Worm (Caenorhabditis elegans) whole organism, late embryonic: ENCODE results near the gene T27A1.2.

Experiments
- C08G9.2 ChIP-seq: sonication (generic microtip); optimal IDR thresholded peaks from 2 replicates; lab custom pipeline; 2016; ENCODE audit warnings: mild to moderate bottlenecking, missing genetic modification characterization, moderate library complexity, missing compliant biosample characterization
- C38D4.7 ChIP-seq: fragments of 200-800 bp; sonication (Bioruptor generic); optimal IDR thresholded peaks from 2 replicates; lab custom pipeline; 2018; ENCODE audit warnings: mild to moderate bottlenecking, missing genetic modification characterization, moderate library complexity, missing compliant biosample characterization
- F13H6.1 ChIP-seq: sonication (generic microtip); optimal IDR thresholded peaks from 2 replicates; lab custom pipeline; 2016; ENCODE audit warnings: missing genetic modification characterization, missing compliant biosample characterization
- K02D7.2 ChIP-seq: sonication (generic microtip); optimal IDR thresholded peaks from 2 replicates; lab custom pipeline; 2017; ENCODE audit warnings: mild to moderate bottlenecking, missing genetic modification characterization, missing compliant biosample characterization
- K09A11.1 ChIP-seq: sonication (generic microtip); optimal IDR thresholded peaks from 2 replicates; lab custom pipeline; 2017; ENCODE audit warnings: antibody characterized with exemption, mild to moderate bottlenecking, missing genetic modification characterization, missing compliant biosample characterization; ENCODE audit not compliant: insufficient read depth
- Y22D7AL.16 ChIP-seq: sonication (generic microtip); optimal IDR thresholded peaks from 2 replicates; lab custom pipeline; 2016; ENCODE audit warnings: missing genetic modification characterization, missing compliant biosample characterization
- ahr-1 ChIP-seq: sonication (generic microtip); optimal IDR thresholded peaks from 2 replicates; lab custom pipeline; 2016; ENCODE audit warnings: missing genetic modification characterization, missing compliant biosample characterization
- ama-1 ChIP-seq: fragments of 150-350 bp; optimal IDR thresholded peaks from 2 replicates; lab custom pipeline; 2014
- ceh-14 ChIP-seq: sonication (generic microtip); optimal IDR thresholded peaks from 2 replicates; lab custom pipeline; 2016; ENCODE audit warnings: missing genotype, missing genetic modification characterization, missing compliant biosample characterization
- ceh-19 ChIP-seq: fragments of 200-800 bp; sonication (Bioruptor generic); optimal IDR thresholded peaks from 2 replicates; lab custom pipeline; 2018; ENCODE audit warnings: mild to moderate bottlenecking, missing genetic modification characterization, missing compliant biosample characterization
- ceh-22 ChIP-seq: sonication (generic microtip); optimal IDR thresholded peaks from 2 replicates; lab custom pipeline; 2017; ENCODE audit warnings: missing biosample characterization, missing genetic modification characterization
- ceh-30 ChIP-seq: fragments of 150-350 bp; optimal IDR thresholded peaks from 2 replicates; lab custom pipeline; 2014; ENCODE audit warnings: missing biosample characterization, missing genetic modification characterization
- ceh-31 ChIP-seq: sonication (generic microtip); optimal IDR thresholded peaks from 2 replicates; lab custom pipeline; 2016; ENCODE audit warnings: missing genetic modification characterization, missing compliant biosample characterization
- ceh-48 ChIP-seq: sonication (generic microtip); optimal IDR thresholded peaks from 2 replicates; lab custom pipeline; 2016; ENCODE audit warnings: missing genetic modification characterization, inconsistent platforms, missing compliant biosample characterization
- ceh-6 ChIP-seq: fragments of 200-800 bp; sonication (Bioruptor generic); optimal IDR thresholded peaks from 2 replicates; lab custom pipeline; 2018; ENCODE audit warnings: mild to moderate bottlenecking, missing genetic modification characterization, missing compliant biosample characterization
- che-1 ChIP-seq: sonication (generic microtip); optimal IDR thresholded peaks from 2 replicates; lab custom pipeline; 2016; ENCODE audit warnings: mild to moderate bottlenecking, missing genetic modification characterization, missing compliant biosample characterization
- dmd-4 ChIP-seq: sonication (generic microtip); optimal IDR thresholded peaks from 2 replicates; lab custom pipeline; 2016; ENCODE audit warnings: borderline replicate concordance, missing genetic modification characterization, missing compliant biosample characterization
- elt-2 ChIP-seq: sonication (generic microtip); optimal IDR thresholded peaks from 2 replicates; lab custom pipeline; 2016; ENCODE audit warnings: missing genetic modification reagents, missing genetic modification characterization, missing compliant biosample characterization
- eyg-1 ChIP-seq: sonication (generic microtip); optimal IDR thresholded peaks from 2 replicates; lab custom pipeline; 2016; ENCODE audit warnings: missing genotype, missing genetic modification characterization, missing compliant biosample characterization
- fax-1 ChIP-seq: sonication (generic microtip); optimal IDR thresholded peaks from 2 replicates; lab custom pipeline; 2016; ENCODE audit warnings: missing genotype, missing genetic modification characterization, missing compliant biosample characterization
- fkh-10 ChIP-seq: fragments of 150-350 bp; optimal IDR thresholded peaks from 2 replicates; lab custom pipeline; 2014; ENCODE audit warnings: missing biosample characterization, missing genetic modification reagents, missing genetic modification characterization
- gmeb-2 ChIP-seq: sonication (generic microtip); optimal IDR thresholded peaks from 2 replicates; lab custom pipeline; 2016; ENCODE audit warnings: missing genetic modification characterization, inconsistent platforms, missing compliant biosample characterization
- hlh-13 ChIP-seq: fragments of 200-800 bp; sonication (Bioruptor generic); optimal IDR thresholded peaks from 2 replicates; lab custom pipeline; 2018; ENCODE audit warnings: mild to moderate bottlenecking, missing genetic modification characterization, missing compliant biosample characterization
- hlh-15 ChIP-seq: sonication (generic microtip); optimal IDR thresholded peaks from 2 replicates; lab custom pipeline; 2016; ENCODE audit warnings: missing genetic modification characterization, missing compliant biosample characterization
- hlh-6 ChIP-seq: sonication (generic microtip); optimal IDR thresholded peaks from 2 replicates; lab custom pipeline; 2016; ENCODE audit warnings: missing genotype, missing genetic modification characterization, missing compliant biosample characterization
- hlh-8 ChIP-seq: sonication (generic microtip); optimal IDR thresholded peaks from 2 replicates; lab custom pipeline; 2016; ENCODE audit warnings: missing genotype, missing genetic modification characterization, missing compliant biosample characterization
- lim-6 ChIP-seq: sonication (generic microtip); optimal IDR thresholded peaks from 2 replicates; lab custom pipeline; 2016; ENCODE audit warnings: missing genetic modification characterization, missing compliant biosample characterization
- lin-11 ChIP-seq: fragments of 200-800 bp; sonication (Bioruptor generic); optimal IDR thresholded peaks from 2 replicates; lab custom pipeline; 2018; ENCODE audit warnings: mild to moderate bottlenecking, missing genetic modification characterization, missing compliant biosample characterization
- mec-3 ChIP-seq: sonication (generic microtip); optimal IDR thresholded peaks from 2 replicates; lab custom pipeline; 2016; ENCODE audit warnings: borderline replicate concordance, missing genetic modification characterization, missing compliant biosample characterization
- nfya-1 ChIP-seq: sonication (generic microtip); optimal IDR thresholded peaks from 2 replicates; lab custom pipeline; 2017; ENCODE audit warnings: missing genetic modification characterization, mild to moderate bottlenecking, missing compliant biosample characterization, antibody characterized with exemption, moderate library complexity
- npax-4 ChIP-seq: sonication (generic microtip); optimal IDR thresholded peaks from 2 replicates; lab custom pipeline; 2016; ENCODE audit warnings: missing genetic modification characterization, missing compliant biosample characterization
- odd-2 ChIP-seq: sonication (generic microtip); optimal IDR thresholded peaks from 2 replicates; lab custom pipeline; 2017; ENCODE audit warnings: antibody characterized with exemption, mild to moderate bottlenecking, missing genetic modification characterization, missing compliant biosample characterization
- pag-3 ChIP-seq: sonication (generic microtip); optimal IDR thresholded peaks from 2 replicates; lab custom pipeline; 2016; ENCODE audit warnings: missing compliant biosample characterization, missing genetic modification characterization, borderline replicate concordance
- pat-9 ChIP-seq: fragments of 200-800 bp; sonication (Bioruptor generic); optimal IDR thresholded peaks from 2 replicates; lab custom pipeline; 2018; ENCODE audit warnings: mild to moderate bottlenecking, missing genetic modification characterization, moderate library complexity, missing compliant biosample characterization
- pax-1 ChIP-seq: fragments of 150-350 bp; optimal IDR thresholded peaks from 2 replicates; lab custom pipeline; 2014; ENCODE audit warnings: missing biosample characterization, missing genetic modification characterization
- pha-4 ChIP-seq: fragments of 150-350 bp; optimal IDR thresholded peaks from 2 replicates; lab custom pipeline; 2018; ENCODE audit warnings: missing biosample characterization, missing genetic modification reagents, missing genetic modification characterization
- pqm-1 ChIP-seq: sonication (generic microtip); optimal IDR thresholded peaks from 2 replicates; lab custom pipeline; 2016; ENCODE audit warnings: missing genetic modification characterization, missing compliant biosample characterization
- ref-2 ChIP-seq: sonication (generic microtip); optimal IDR thresholded peaks from 2 replicates; lab custom pipeline; 2016; ENCODE audit warnings: missing genetic modification characterization, missing compliant biosample characterization
- rnt-1 ChIP-seq: sonication (generic microtip); optimal IDR thresholded peaks from 2 replicates; lab custom pipeline; 2016; ENCODE audit warnings: missing genetic modification characterization, missing compliant biosample characterization
- sdc-2 ChIP-seq: sonication (generic microtip); optimal IDR thresholded peaks from 2 replicates; lab custom pipeline; 2016; ENCODE audit warnings: missing genotype, missing genetic modification characterization, missing compliant biosample characterization
- sox-2 ChIP-seq: fragments of 200-800 bp; sonication (Bioruptor generic); IDR thresholded peaks from 2 replicates; pipeline ENCODE4 v1.3.6; 2022; ENCODE audit warnings: missing genetic modification reagents, missing genetic modification characterization, missing compliant biosample characterization
- sox-4 ChIP-seq: sonication (generic microtip); optimal IDR thresholded peaks from 2 replicates; lab custom pipeline; 2017; ENCODE audit warnings: mild to moderate bottlenecking, missing genetic modification characterization, inconsistent platforms, missing compliant biosample characterization
- tbx-2 ChIP-seq: sonication (generic microtip); optimal IDR thresholded peaks from 2 replicates; lab custom pipeline; 2016; ENCODE audit warnings: missing genetic modification characterization, missing compliant biosample characterization
- tbx-7 ChIP-seq: sonication (generic microtip); optimal IDR thresholded peaks from 2 replicates; lab custom pipeline; 2016; ENCODE audit warnings: missing genotype, missing genetic modification characterization, missing compliant biosample characterization
- ttx-3 ChIP-seq: sonication (generic microtip); optimal IDR thresholded peaks from 2 replicates; lab custom pipeline; 2016; ENCODE audit warnings: missing genetic modification reagents, missing genetic modification characterization, missing compliant biosample characterization
- unc-42 ChIP-seq: sonication (generic microtip); optimal IDR thresholded peaks from 2 replicates; lab custom pipeline; 2016; ENCODE audit warnings: missing genotype, missing genetic modification characterization, missing compliant biosample characterization
- unc-55 ChIP-seq: sonication (generic microtip); optimal IDR thresholded peaks from 2 replicates; lab custom pipeline; 2017; ENCODE audit warnings: missing biosample characterization, missing genetic modification reagents, missing genetic modification characterization
- ztf-16 ChIP-seq: sonication (generic microtip); optimal IDR thresholded peaks from 2 replicates; lab custom pipeline; 2017; ENCODE audit warnings: missing genetic modification characterization, missing compliant biosample characterization

Gene T27A1.2

DNA sequence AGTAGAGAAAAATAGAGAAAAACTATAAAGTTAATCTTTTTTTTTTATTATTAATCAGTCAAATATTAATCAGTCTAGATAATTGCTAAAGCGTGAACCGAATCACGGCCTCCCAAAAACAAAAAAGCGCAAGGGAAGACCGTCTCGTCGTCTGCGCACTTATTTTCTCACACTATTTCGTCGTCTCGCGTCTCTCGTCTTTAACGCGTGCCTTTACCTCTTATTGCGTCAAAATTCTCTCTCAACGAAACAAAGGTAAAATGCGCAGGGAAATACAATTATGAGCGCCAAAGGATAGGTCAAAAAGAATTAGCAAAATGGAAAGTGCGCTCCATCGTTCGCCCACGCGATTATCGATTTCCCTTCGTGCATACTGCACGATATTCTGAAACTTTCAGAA is 30.6 kb downstream of the T27A1.2 start:
- TF ChIP-seq tbx-2 (tag; lab: Kevin White, UChicago), result no peak
- TF ChIP-seq ahr-1 (tag; lab: Kevin White, UChicago), result no peak
- no peak for TF ChIP-seq hlh-6 (tag; lab: Kevin White, UChicago)
- no peak for TF ChIP-seq ceh-48
- no peak for TF ChIP-seq tbx-7 (tag; lab: Kevin White, UChicago)
- no peak for TF ChIP-seq pha-4
- TF ChIP-seq lim-6 (tag; lab: Kevin White, UChicago), result no peak
- TF ChIP-seq fax-1 (tag; lab: Kevin White, UChicago), result no peak
- TF ChIP-seq sox-2 (GFP tag; lab: Robert Waterston, UW), result no peak; the same call in 1 of the 2 replicates
- TF ChIP-seq sox-4 (tag; lab: Kevin White, UChicago), result no peak
- TF ChIP-seq ceh-22 (tag; lab: Kevin White, UChicago), result no peak
- no peak for TF ChIP-seq C08G9.2 (tag; lab: Kevin White, UChicago)
- no peak for TF ChIP-seq unc-55 (GFP tag; lab: Kevin White, UChicago)
- TF ChIP-seq ceh-14 (tag; lab: Kevin White, UChicago), result no peak
- TF ChIP-seq mec-3, result no peak
- no peak for TF ChIP-seq npax-4 (tag; lab: Kevin White, UChicago)
- TF ChIP-seq ceh-6 (GFP tag; lab: Kevin White, UChicago), result no peak
- TF ChIP-seq pat-9, result no peak
- no peak for TF ChIP-seq ama-1 (lab: Kevin White, UChicago)
- no peak for TF ChIP-seq hlh-15
- no peak for TF ChIP-seq F13H6.1 (tag; lab: Kevin White, UChicago)
- no peak for TF ChIP-seq hlh-13
- TF ChIP-seq unc-42 (tag; lab: Kevin White, UChicago), result peak; percentile 46
- TF ChIP-seq ceh-31 (tag; lab: Kevin White, UChicago), result peak; percentile 25
- TF ChIP-seq pax-1, result peak; percentile 22
- TF ChIP-seq pag-3, result no peak
- TF ChIP-seq eyg-1 (tag; lab: Kevin White, UChicago), result no peak
- no peak for TF ChIP-seq gmeb-2 (tag; lab: Kevin White, UChicago)
- peak; percentile 5 for TF ChIP-seq elt-2
- TF ChIP-seq dmd-4, result no peak
- peak; percentile 36 for TF ChIP-seq nfya-1

DNA sequence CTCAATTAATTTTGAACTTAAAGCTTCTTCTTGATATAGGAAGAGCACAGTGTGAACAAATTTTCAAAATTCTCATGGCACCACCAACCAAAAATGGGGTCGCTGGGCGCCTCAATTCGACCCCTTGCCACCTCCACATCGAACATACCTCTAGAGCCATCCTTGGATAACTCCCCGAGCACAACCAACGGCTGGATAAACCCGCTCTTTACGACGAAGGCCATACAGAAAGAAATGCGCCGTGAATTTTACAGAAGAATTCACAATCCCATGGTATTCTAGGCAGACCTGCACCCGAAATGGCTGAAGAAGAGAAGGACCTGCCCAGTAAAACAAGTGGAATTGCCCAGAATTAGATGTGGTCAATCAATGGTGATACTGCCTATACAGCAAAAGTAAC is 34.0 kb downstream of the T27A1.2 start:
- TF ChIP-seq hlh-8 (tag; lab: Kevin White, UChicago) (no peak), unc-55 (GFP tag; lab: Kevin White, UChicago) (no peak), che-1 (tag; lab: Kevin White, UChicago) (no peak), ceh-30 (tag; lab: Kevin White, UChicago) (no peak), sdc-2 (tag; lab: Kevin White, UChicago) (no peak), lim-6 (tag; lab: Kevin White, UChicago) (no peak), ahr-1 (tag; lab: Kevin White, UChicago) (no peak), rnt-1 (tag; lab: Kevin White, UChicago) (no peak), ref-2 (no peak), C08G9.2 (tag; lab: Kevin White, UChicago) (no peak), pax-1 (no peak), elt-2 (no peak), tbx-7 (tag; lab: Kevin White, UChicago) (no peak), fkh-10 (GFP tag; lab: Kevin White, UChicago) (no peak), odd-2 (tag; lab: Kevin White, UChicago) (no peak), C38D4.7 (no peak), K09A11.1 (tag; lab: Kevin White, UChicago) (no peak), F13H6.1 (tag; lab: Kevin White, UChicago) (no peak), ceh-31 (tag; lab: Kevin White, UChicago) (no peak)

DNA sequence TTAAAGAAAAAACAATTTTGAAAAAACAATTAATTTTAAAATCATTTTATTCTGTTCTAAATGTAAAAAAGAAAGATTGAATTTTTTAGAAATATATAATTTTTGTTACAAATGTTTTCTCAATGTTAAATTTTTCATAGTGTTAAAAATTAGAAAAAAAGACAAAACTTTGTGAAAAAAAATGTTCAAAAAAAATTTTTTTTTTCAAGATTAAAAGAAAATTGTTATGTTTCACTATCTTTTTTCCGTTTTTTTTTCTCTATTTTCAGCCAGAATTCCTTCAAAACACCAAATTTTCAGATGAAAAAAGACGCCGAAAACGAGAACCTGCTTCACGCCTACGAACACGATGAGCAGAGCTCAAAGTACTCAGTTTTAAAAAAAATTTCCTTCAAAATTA is 41.6 kb downstream of the T27A1.2 start, which contains the start of gene sms-5:
Gene sms-5 (plus strand): TSS at position 301 of the 400 bp plus-strand sequence.
- TF ChIP-seq ceh-14 (tag; lab: Kevin White, UChicago) (no peak), ceh-22 (tag; lab: Kevin White, UChicago) (no peak), elt-2 (no peak), hlh-15 (no peak), ztf-16 (tag; lab: Kevin White, UChicago) (no peak), npax-4 (tag; lab: Kevin White, UChicago) (no peak), C08G9.2 (tag; lab: Kevin White, UChicago) (no peak), eyg-1 (tag; lab: Kevin White, UChicago) (no peak), nfya-1 (no peak), ceh-19 (no peak), pqm-1 (tag; lab: Kevin White, UChicago) (no peak), unc-42 (tag; lab: Kevin White, UChicago) (no peak), ama-1 (lab: Kevin White, UChicago) (no peak), Y22D7AL.16 (tag; lab: Kevin White, UChicago) (no peak), lin-11 (tag; lab: Kevin White, UChicago) (no peak), K02D7.2 (no peak), pha-4 (no peak), ttx-3 (tag; lab: Kevin White, UChicago) (no peak)
